Fruit fly (Drosophila melanogaster): ENCODE data around the gene PGS1.

PGS1 gene

dm6 chr3R:18741027-18741843, 4.6 kb downstream of the PGS1 start (continued):
- TF ChIP-seq CG11398 (GFP tag; optimal IDR thresholded peaks at IDR 0.05) (peak; percentile 43), slou (GFP tag; optimal IDR thresholded peaks at IDR 0.05) (peak; percentile 89), CG12299 (tag; optimal IDR thresholded peaks at IDR 0.05) (peak; percentile 93), sima (GFP tag; optimal IDR thresholded peaks at IDR 0.05) (no peak), Six4 (GFP tag; optimal IDR thresholded peaks at IDR 0.05) (peak; percentile 96), CG10462 (GFP tag; optimal IDR thresholded peaks at IDR 0.05) (peak; percentile 81), CG2678 (tag; optimal IDR thresholded peaks at IDR 0.05) (peak; percentile 98), CG3407 (GFP tag; optimal IDR thresholded peaks at IDR 0.05) (peak; percentile 88), tin (GFP tag; optimal IDR thresholded peaks at IDR 0.05) (peak; percentile 96), CG10321 (GFP tag; IDR thresholded peaks at IDR 0.05) (peak; percentile 81), tup (GFP tag; optimal IDR thresholded peaks at IDR 0.05) (peak; percentile 80), emc (GFP tag; optimal IDR thresholded peaks at IDR 0.05) (peak; percentile 74), CG11560 (tag; IDR thresholded peaks at IDR 0.05) (peak; percentile 89), sisA (GFP tag; IDR thresholded peaks at IDR 0.05) (peak; percentile 95), dati (GFP tag; IDR thresholded peaks at IDR 0.05) (peak; percentile 89), slbo (GFP tag; IDR thresholded peaks at IDR 0.05) (peak; percentile 98), lbe (GFP tag; optimal IDR thresholded peaks at IDR 0.05) (peak; percentile 97), CG6175 (GFP tag; IDR thresholded peaks at IDR 0.05) (peak; percentile 93), ap (GFP tag; IDR thresholded peaks at IDR 0.05) (peak; percentile 94), ssp (GFP tag; IDR thresholded peaks at IDR 0.05) (peak; percentile 90), Sox100B (GFP tag; optimal IDR thresholded peaks at IDR 0.05) (peak; percentile 96), Ets65A (GFP tag) (peak; percentile 91), ATbp (GFP tag; optimal IDR thresholded peaks at IDR 0.05) (peak; percentile 92), Dip3 (GFP tag; optimal IDR thresholded peaks at IDR 0.05) (peak; percentile 90), sd (tag; optimal IDR thresholded peaks at IDR 0.05) (peak; percentile 97), CG11093 (GFP tag; IDR thresholded peaks at IDR 0.05) (peak; percentile 93), al (GFP tag; IDR thresholded peaks at IDR 0.05) (peak; percentile 98), en (GFP tag; optimal IDR thresholded peaks at IDR 0.05) (peak; percentile 48), Side (GFP tag; optimal IDR thresholded peaks at IDR 0.05) (peak; percentile 81), tll (GFP tag; optimal IDR thresholded peaks at IDR 0.05) (no peak), seq (GFP tag; IDR thresholded peaks at IDR 0.05) (peak; percentile 95), Hr78 (GFP tag; optimal IDR thresholded peaks at IDR 0.05) (peak in 1 of 2 experiments; percentile 79), Dref (GFP tag; IDR thresholded peaks at IDR 0.05) (peak; percentile 41), NFAT (GFP tag; IDR thresholded peaks at IDR 0.05) (peak; percentile 97), YL-1 (GFP tag; optimal IDR thresholded peaks at IDR 0.05) (peak; percentile 67), CG17612 (GFP tag; IDR thresholded peaks at IDR 0.05) (peak; percentile 93), CG14667 (GFP tag; IDR thresholded peaks at IDR 0.05) (peak; percentile 95), trh (GFP tag; optimal IDR thresholded peaks at IDR 0.05) (peak; percentile 82), pnt (GFP tag; optimal IDR thresholded peaks at IDR 0.05) (peak; percentile 84), CG11696 (GFP tag; IDR thresholded peaks at IDR 0.05) (peak; percentile 92), CG10979 (tag; optimal IDR thresholded peaks at IDR 0.05) (peak; percentile 96), Atf-2 (GFP tag; optimal IDR thresholded peaks at IDR 0.05) (peak; percentile 75), corto (GFP tag; optimal IDR thresholded peaks at IDR 0.05) (peak; percentile 92), unc-4 (GFP tag; IDR thresholded peaks at IDR 0.05; ENCODE audit: partially characterized antibody) (no peak), E2f1 (GFP tag; IDR thresholded peaks at IDR 0.05) (peak; percentile 96), crol (GFP tag; IDR thresholded peaks at IDR 0.05) (peak; percentile 87), gro (GFP tag; optimal IDR thresholded peaks at IDR 0.05) (peak; percentile 89), lmd (GFP tag; IDR thresholded peaks at IDR 0.05) (peak; percentile 97), CG12155 (GFP tag; optimal IDR thresholded peaks at IDR 0.05) (peak; percentile 94), ac (GFP tag; optimal IDR thresholded peaks at IDR 0.05) (peak; percentile 45)
